Worm (Caenorhabditis elegans) whole organism, L4/young adult: ENCODE results near the gene ttr-18.

Source experiments
- W03F9.2 ChIP-seq: fragments of 150-350 bp; optimal IDR thresholded peaks from 2 replicates; lab custom pipeline; 2014; ENCODE audit warnings: missing biosample characterization, missing genetic modification characterization
- dao-5 ChIP-seq: sonication (generic microtip); optimal IDR thresholded peaks from 2 replicates; lab custom pipeline; 2016; ENCODE audit warnings: missing genotype, missing genetic modification characterization, moderate library complexity, missing compliant biosample characterization
- him-1 ChIP-seq: sonication (generic microtip); optimal IDR thresholded peaks from 2 replicates; lab custom pipeline; 2016; ENCODE audit warnings: missing genotype, missing genetic modification reagents, missing genetic modification characterization, missing compliant biosample characterization

- TF ChIP-seq him-1 (tag; lab: Kevin White, UChicago): no peak
- no peak for TF ChIP-seq W03F9.2
- TF ChIP-seq dao-5 (tag; lab: Kevin White, UChicago): no peak
These were observed 14.0 kb downstream of the ttr-18 start for ce11 chrII:11472542-11472941.
